Worm (Caenorhabditis elegans): ENCODE results near the gene F59B1.10.
"Not testable (repeated sequence)": the region's sequence is repeated elsewhere in the genome, so short reads cannot be mapped to it uniquely, and the experiment has no call there.

ce11 chrV:3597052-3597451 is 50.7 kb downstream of the F59B1.10 start, which contains the start of gene srh-212:
- TF ChIP-seq ztf-11 (tag; optimal IDR thresholded peaks at IDR 0.05); Y55F3AM.14 (GFP tag; optimal IDR thresholded peaks at IDR 0.05); aly-2 (tag; optimal IDR thresholded peaks at IDR 0.05); peb-1 (tag; optimal IDR thresholded peaks at IDR 0.05); egl-27 (tag; optimal IDR thresholded peaks at IDR 0.05); skn-1 (tag; optimal IDR thresholded peaks at IDR 0.05); F13H6.1 (tag; optimal IDR thresholded peaks at IDR 0.05); dmd-4 (tag; optimal IDR thresholded peaks at IDR 0.05); lsy-2 (tag; optimal IDR thresholded peaks at IDR 0.05): not testable (repeated sequence)
